Worm (Caenorhabditis elegans) whole organism, mixed stage, embryonic: ENCODE data around the gene F23F1.2.

Experiments used
- M03D4.4 ChIP-seq: sonication (generic microtip); optimal IDR thresholded peaks from 2 replicates; lab custom pipeline; 2017; ENCODE audit warnings: mild to moderate bottlenecking, missing genetic modification characterization, missing compliant biosample characterization
- blmp-1 ChIP-seq: fragments of 150-350 bp; optimal IDR thresholded peaks from 2 replicates; lab custom pipeline; 2014; ENCODE audit warnings: missing biosample characterization, missing genetic modification characterization
- ceh-39 ChIP-seq: fragments of 150-350 bp; optimal IDR thresholded peaks from 2 replicates; lab custom pipeline; 2014; ENCODE audit warnings: missing biosample characterization, missing genetic modification characterization
- ceh-43 ChIP-seq: fragments of 200-800 bp; sonication (Bioruptor generic); optimal IDR thresholded peaks from 2 replicates; lab custom pipeline; 2018; ENCODE audit warnings: mild to moderate bottlenecking, missing genetic modification characterization, moderate library complexity, missing compliant biosample characterization
- ceh-83 ChIP-seq: fragments of 200-800 bp; sonication (Bioruptor generic); optimal IDR thresholded peaks from 2 replicates; lab custom pipeline; 2018; ENCODE audit warnings: mild to moderate bottlenecking, missing genetic modification characterization, missing compliant biosample characterization
- cnd-1 ChIP-seq: fragments of 200-800 bp; sonication (Bioruptor generic); optimal IDR thresholded peaks from 2 replicates; lab custom pipeline; 2018; ENCODE audit warnings: mild to moderate bottlenecking, missing genetic modification characterization, missing compliant biosample characterization
- drap-1 ChIP-seq: fragments of 200-800 bp; sonication (Bioruptor generic); optimal IDR thresholded peaks from 3 replicates; lab custom pipeline; 2018; ENCODE audit warnings: mild to moderate bottlenecking, missing genetic modification characterization, missing compliant biosample characterization
- elt-1 ChIP-seq: sonication (generic microtip); optimal IDR thresholded peaks from 2 replicates; lab custom pipeline; 2017; ENCODE audit warnings: missing genetic modification characterization, mild to moderate bottlenecking, missing compliant biosample characterization, antibody characterized with exemption, moderate library complexity, borderline replicate concordance; ENCODE audit not compliant: insufficient read depth
- elt-3 ChIP-seq: fragments of 150-350 bp; optimal IDR thresholded peaks from 2 replicates; lab custom pipeline; 2014; ENCODE audit warnings: missing biosample characterization, missing genetic modification characterization
- flh-1 ChIP-seq: fragments of 200-800 bp; sonication (Bioruptor generic); optimal IDR thresholded peaks from 2 replicates; lab custom pipeline; 2018; ENCODE audit warnings: mild to moderate bottlenecking, missing genetic modification characterization, moderate library complexity, missing compliant biosample characterization
- ham-2 ChIP-seq: fragments of 200-800 bp; sonication (Bioruptor generic); optimal IDR thresholded peaks from 2 replicates; lab custom pipeline; 2018; ENCODE audit warnings: mild to moderate bottlenecking, missing genetic modification characterization, missing compliant biosample characterization
- hlh-1 ChIP-seq: fragments of 150-350 bp; optimal IDR thresholded peaks from 2 replicates; lab custom pipeline; 2014; ENCODE audit warnings: missing biosample characterization, missing genetic modification reagents, missing genetic modification characterization
- lin-32 ChIP-seq: fragments of 200-800 bp; sonication (Bioruptor generic); optimal IDR thresholded peaks from 2 replicates; lab custom pipeline; 2018; ENCODE audit warnings: mild to moderate bottlenecking, missing genetic modification characterization, missing compliant biosample characterization
- lsy-2 ChIP-seq: fragments of 150-350 bp; optimal IDR thresholded peaks from 2 replicates; lab custom pipeline; 2014; ENCODE audit warnings: missing biosample characterization, missing genetic modification characterization
- mep-1 ChIP-seq: fragments of 150-350 bp; optimal IDR thresholded peaks from 2 replicates; lab custom pipeline; 2017; ENCODE audit warnings: missing biosample characterization, missing genetic modification reagents, missing genetic modification characterization, inconsistent platforms
- nhr-2 ChIP-seq: fragments of 150-350 bp; optimal IDR thresholded peaks from 2 replicates; lab custom pipeline; 2014; ENCODE audit warnings: missing biosample characterization, missing genetic modification characterization
- nhr-237 ChIP-seq: fragments of 150-350 bp; optimal IDR thresholded peaks from 2 replicates; lab custom pipeline; 2014; ENCODE audit warnings: missing biosample characterization, missing genetic modification characterization
- pha-4 ChIP-seq: fragments of 150-350 bp; optimal IDR thresholded peaks from 2 replicates; lab custom pipeline; 2018; ENCODE audit warnings: missing biosample characterization, missing genetic modification reagents, missing genetic modification characterization
- sem-2 ChIP-seq: fragments of 200-800 bp; sonication (Bioruptor generic); optimal IDR thresholded peaks from 2 replicates; lab custom pipeline; 2018; ENCODE audit warnings: mild to moderate bottlenecking, missing genetic modification characterization, missing compliant biosample characterization
- snpc-4 ChIP-seq: fragments of 150-350 bp; optimal IDR thresholded peaks from 2 replicates; lab custom pipeline; 2014; ENCODE audit warnings: missing biosample characterization, missing genetic modification characterization
- sptf-1 ChIP-seq: sonication (generic microtip); optimal IDR thresholded peaks from 2 replicates; lab custom pipeline; 2017; ENCODE audit warnings: mild to moderate bottlenecking, missing genetic modification characterization, moderate library complexity, missing compliant biosample characterization
- tbx-8 ChIP-seq: fragments of 200-800 bp; sonication (Bioruptor generic); optimal IDR thresholded peaks from 2 replicates; lab custom pipeline; 2018; ENCODE audit warnings: mild to moderate bottlenecking, missing genetic modification characterization, moderate library complexity, missing compliant biosample characterization
- unc-120 ChIP-seq: sonication (generic microtip); optimal IDR thresholded peaks from 2 replicates; lab custom pipeline; 2017; ENCODE audit warnings: missing genetic modification characterization, missing compliant biosample characterization; ENCODE audit not compliant: poor library complexity, severe bottlenecking
- unc-39 ChIP-seq: fragments of 150-350 bp; optimal IDR thresholded peaks from 2 replicates; lab custom pipeline; 2014; ENCODE audit warnings: missing biosample characterization, missing genetic modification characterization
- unc-62 ChIP-seq: fragments of 150-350 bp; optimal IDR thresholded peaks from 2 replicates; lab custom pipeline; 2014; ENCODE audit warnings: missing biosample characterization, missing genetic modification reagents, missing genetic modification characterization
- zip-8 ChIP-seq: fragments of 150-350 bp; optimal IDR thresholded peaks from 2 replicates; lab custom pipeline; 2014; ENCODE audit warnings: missing biosample characterization, missing genetic modification characterization
- ztf-11 ChIP-seq: fragments of 150-350 bp; optimal IDR thresholded peaks from 2 replicates; lab custom pipeline; 2014; ENCODE audit warnings: missing biosample characterization, missing genetic modification characterization

Gene F23F1.2

ce11 chrII:76662-77061, 42.7 kb downstream of the F23F1.2 start:
- no peak for TF ChIP-seq unc-120
- no peak for TF ChIP-seq unc-39 (tag; lab: Kevin White, UChicago)
- TF ChIP-seq lsy-2 (tag; lab: Kevin White, UChicago), result no peak
- TF ChIP-seq flh-1, result no peak

ce11 chrII:79166-79565, 45.2 kb downstream of the F23F1.2 start, which contains the start of gene C23H3.9:
Gene C23H3.9 (minus strand): TSS chrII:79266.
- no peak for TF ChIP-seq hlh-1 (tag; lab: Kevin White, UChicago)
- TF ChIP-seq lin-32, result no peak
- TF ChIP-seq tbx-8, result no peak
- TF ChIP-seq ceh-43, result no peak
- no peak for TF ChIP-seq nhr-2 (tag; lab: Kevin White, UChicago)
- no peak for TF ChIP-seq zip-8 (tag; lab: Kevin White, UChicago)
- no peak for TF ChIP-seq mep-1 (tag; lab: Kevin White, UChicago)
- no peak for TF ChIP-seq sptf-1 (tag; lab: Kevin White, UChicago)
- TF ChIP-seq ham-2, result no peak
- TF ChIP-seq snpc-4 (tag; lab: Kevin White, UChicago), result no peak
- no peak for TF ChIP-seq lsy-2 (tag; lab: Kevin White, UChicago)
- no peak for TF ChIP-seq drap-1 (GFP tag; lab: Kevin White, UChicago)

ce11 chrII:84134-84533, 50.1 kb downstream of the F23F1.2 start, which contains the start of gene C50D2.6:
Gene C50D2.6 (plus strand): TSS chrII:84434.
- TF ChIP-seq M03D4.4 (tag; lab: Kevin White, UChicago), result no peak
- no peak for TF ChIP-seq unc-120
- no peak for TF ChIP-seq sem-2 (GFP tag; lab: Kevin White, UChicago)
- no peak for TF ChIP-seq nhr-2 (tag; lab: Kevin White, UChicago)
- TF ChIP-seq drap-1 (GFP tag; lab: Kevin White, UChicago), result no peak
- no peak for TF ChIP-seq ceh-83 (GFP tag; lab: Kevin White, UChicago)
- no peak for TF ChIP-seq blmp-1 (tag; lab: Kevin White, UChicago)
- TF ChIP-seq lin-32, result no peak
- no peak for TF ChIP-seq nhr-237 (tag; lab: Kevin White, UChicago)
- no peak for TF ChIP-seq ceh-39 (tag; lab: Kevin White, UChicago)
- TF ChIP-seq pha-4 (tag; lab: Kevin White, UChicago), result no peak
- no peak for TF ChIP-seq elt-3 (tag; lab: Kevin White, UChicago)
- TF ChIP-seq ztf-11 (tag; lab: Kevin White, UChicago), result no peak
- TF ChIP-seq ham-2, result no peak
- no peak for TF ChIP-seq lsy-2 (tag; lab: Kevin White, UChicago)
- TF ChIP-seq ceh-43, result no peak
- no peak for TF ChIP-seq elt-1 (tag; lab: Kevin White, UChicago)
- no peak for TF ChIP-seq cnd-1 (tag; lab: Kevin White, UChicago)
- no peak for TF ChIP-seq unc-62
- TF ChIP-seq mep-1 (tag; lab: Kevin White, UChicago), result no peak
